Worm (Caenorhabditis elegans) whole organism, L1 larva: ENCODE data around the gene chil-1.
A peak's percentile ranks its signal among the peaks of the same experiment; 100 is the strongest.

Experiments used
- ama-1 ChIP-seq: fragments of 150-350 bp; optimal IDR thresholded peaks from 2 replicates; lab custom pipeline; 2014
- efl-1 ChIP-seq, 4 experiments: fragments of 150-350 bp; optimal IDR thresholded peaks in 3 of 4; peaks in 1 of 4; 1 replicate in 1 of 4; 2 replicates in 3 of 4; lab custom pipeline; 2014; ENCODE audit warnings: missing biosample characterization in 2 of 4, missing genetic modification characterization in 2 of 4, missing genetic modification reagents in 2 of 4
- nhr-77 ChIP-seq: fragments of 150-350 bp; optimal IDR thresholded peaks from 2 replicates; lab custom pipeline; 2014; ENCODE audit warnings: missing biosample characterization, missing genetic modification characterization

The chil-1 gene

DNA sequence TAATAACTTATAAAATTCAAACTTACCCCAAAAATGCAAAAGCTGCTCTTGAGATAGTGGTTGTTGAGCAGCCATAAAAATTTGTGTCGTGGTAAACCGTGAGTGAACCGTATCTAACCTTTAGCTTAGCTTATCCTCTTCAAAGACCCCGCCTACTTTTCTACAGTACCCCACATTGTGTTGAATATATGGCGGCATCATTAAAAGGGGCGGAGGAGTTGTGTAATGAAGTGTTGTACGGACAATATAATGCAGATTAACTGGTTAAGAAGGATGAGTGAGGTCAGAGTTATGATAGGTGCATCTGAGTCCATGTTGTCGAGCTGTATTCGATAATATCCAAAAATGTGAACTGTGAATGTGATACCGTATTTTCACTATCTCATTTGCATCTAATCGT lies 38.4 kb downstream of the chil-1 start, which contains the start of gene eyg-1:
eyg-1 (minus strand) TSS at position 101 of the 400 bp plus-strand sequence.
- TF ChIP-seq ama-1 (lab: Kevin White, UChicago) = no peak

DNA sequence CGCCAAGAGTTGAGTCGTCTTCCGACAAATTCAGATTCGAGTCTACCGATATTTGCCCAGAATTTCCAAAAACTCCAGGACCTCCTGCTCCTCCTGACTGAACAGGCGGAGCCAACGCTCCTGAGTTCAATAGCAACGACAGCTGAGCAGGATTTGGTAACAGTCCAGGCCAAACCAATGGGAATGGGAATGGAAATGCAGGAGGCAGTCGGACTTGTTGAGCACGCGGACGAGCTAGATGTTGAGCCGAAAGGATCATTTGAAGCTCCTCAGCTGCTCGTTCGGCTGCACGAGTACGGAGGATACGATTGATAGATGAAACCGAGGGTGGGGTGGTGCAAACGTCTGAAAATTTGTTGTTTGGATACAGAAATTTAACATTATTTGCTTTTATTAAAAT lies 39.3 kb downstream of the chil-1 start:
- TF ChIP-seq efl-1 (optimal IDR thresholded peaks at IDR 0.05; lab: Kevin White, UChicago) (no peak), efl-1 (GFP tag; optimal IDR thresholded peaks at IDR 0.05 in 1 of 2; lab: Kevin White, UChicago) (peak in 1 of 2 experiments; percentile 59), nhr-77 (tag; lab: Kevin White, UChicago) (no peak)
